Worm (Caenorhabditis elegans): Measurements from ENCODE around the gene gpa-17.

DNA sequence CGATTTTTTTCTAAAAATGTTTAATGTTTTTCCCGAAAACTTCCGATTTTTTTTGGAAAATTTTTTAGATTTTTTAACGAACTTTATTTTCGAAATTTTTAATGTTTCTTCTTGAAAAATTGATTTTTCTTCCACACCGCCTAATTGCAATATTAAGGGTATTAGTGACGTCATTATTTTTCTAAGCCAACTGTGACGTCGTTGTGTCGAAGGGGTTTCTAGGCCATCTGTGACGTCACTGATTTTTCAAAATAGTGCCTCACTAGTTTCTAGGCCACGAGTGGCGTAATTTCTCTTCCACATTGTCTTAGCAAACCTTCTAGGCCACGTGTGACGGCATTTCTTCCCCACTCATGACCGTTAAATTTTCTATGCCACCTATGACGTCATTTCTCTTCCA, 34.4 kb upstream of the gpa-17 start:
- TF ChIP-seq cog-1 (tag; optimal IDR thresholded peaks at IDR 0.05) (no peak), flt-1 (GFP tag; IDR thresholded peaks at IDR 0.05) (no peak), ztf-29 (GFP tag; IDR thresholded peaks at IDR 0.05) (no peak)

Measured in whole organism, midembryonic.